Fruit fly (Drosophila melanogaster) whole organism, embryonic: Measurements from ENCODE around the gene Apoltp.

Experiments
- Atf6 ChIP-seq: fragments of 200-800 bp; sonication (Bioruptor generic); IDR thresholded peaks from 2 replicates; pipeline ENCODE4 v1.3.6; 2022; ENCODE audit warnings: missing biosample characterization, missing genetic modification characterization
- CG10462 ChIP-seq: fragments of 200-800 bp; sonication (Bioruptor generic); optimal IDR thresholded peaks from 2 replicates; lab custom pipeline; 2016; ENCODE audit warnings: missing biosample characterization, missing genetic modification characterization
- CG11560 ChIP-seq: fragments of 200-800 bp; sonication (Bioruptor generic); IDR thresholded peaks from 3 replicates; pipeline ENCODE4 v1.3.6; 2022; ENCODE audit warnings: missing biosample characterization, missing genetic modification characterization
- CG15011 ChIP-seq: fragments of 200-800 bp; sonication (Bioruptor generic); optimal IDR thresholded peaks from 3 replicates; lab custom pipeline; 2018; ENCODE audit warnings: missing biosample characterization, mild to moderate bottlenecking, missing genetic modification characterization
- CG17568 ChIP-seq: fragments of 200-800 bp; sonication (Bioruptor generic); optimal IDR thresholded peaks from 2 replicates; lab custom pipeline; 2018; ENCODE audit warnings: missing biosample characterization, mild to moderate bottlenecking, missing genetic modification characterization, moderate library complexity
- CG18619 ChIP-seq: fragments of 200-800 bp; sonication (Bioruptor generic); optimal IDR thresholded peaks from 3 replicates; lab custom pipeline; 2017; ENCODE audit warnings: missing biosample characterization, mild to moderate bottlenecking, missing genetic modification characterization
- CG42726 ChIP-seq: fragments of 200-800 bp; sonication (Bioruptor generic); IDR thresholded peaks from 2 replicates; pipeline ENCODE4 v1.3.6; 2022; ENCODE audit warnings: missing biosample characterization, missing genetic modification characterization; ENCODE audit not compliant: partially characterized antibody
- CG4820 ChIP-seq: fragments of 200-800 bp; sonication (Bioruptor generic); optimal IDR thresholded peaks from 3 replicates; lab custom pipeline; 2016; ENCODE audit warnings: missing biosample characterization, missing genetic modification characterization
- CG7839 ChIP-seq: fragments of 200-800 bp; sonication (Bioruptor generic); optimal IDR thresholded peaks from 3 replicates; lab custom pipeline; 2018; ENCODE audit warnings: missing biosample characterization, mild to moderate bottlenecking, missing genetic modification characterization, moderate library complexity
- CG8089 ChIP-seq: fragments of 200-800 bp; sonication (Bioruptor generic); optimal IDR thresholded peaks from 3 replicates; lab custom pipeline; 2016; ENCODE audit warnings: missing biosample characterization, missing genetic modification characterization
- CG9215 ChIP-seq: fragments of 200-800 bp; sonication (Bioruptor generic); IDR thresholded peaks from 2 replicates; pipeline ENCODE4 v1.3.6; 2022; ENCODE audit warnings: missing biosample characterization, missing genetic modification characterization
- CG9932 ChIP-seq: fragments of 200-800 bp; sonication (Bioruptor generic); IDR thresholded peaks from 2 replicates; pipeline ENCODE4 v1.3.6; 2022; ENCODE audit warnings: missing biosample characterization, missing genetic modification characterization
- Dek ChIP-seq: fragments of 200-800 bp; sonication (Bioruptor generic); optimal IDR thresholded peaks from 3 replicates; lab custom pipeline; 2019; ENCODE audit warnings: missing biosample characterization, mild to moderate bottlenecking, missing genetic modification characterization, moderate library complexity
- Dip2 ChIP-seq: fragments of 200-800 bp; sonication (Bioruptor generic); IDR thresholded peaks from 2 replicates; pipeline ENCODE4 v1.3.6; 2022; ENCODE audit warnings: missing biosample characterization, missing genetic modification characterization
- E2f2 ChIP-seq: fragments of 200-800 bp; sonication (Bioruptor generic); IDR thresholded peaks from 2 replicates; pipeline ENCODE4 v1.3.6; 2022; ENCODE audit warnings: missing biosample characterization, missing genetic modification characterization
- Ets97D ChIP-seq: fragments of 200-800 bp; sonication (Bioruptor generic); optimal IDR thresholded peaks from 3 replicates; lab custom pipeline; 2016; ENCODE audit warnings: missing biosample characterization, missing genetic modification characterization
- Fer2 ChIP-seq: fragments of 200-800 bp; sonication (Bioruptor generic); optimal IDR thresholded peaks from 2 replicates; lab custom pipeline; 2018; ENCODE audit warnings: missing biosample characterization, mild to moderate bottlenecking, missing genetic modification characterization, moderate library complexity
- HLHmδ ChIP-seq: fragments of 200-800 bp; sonication (Bioruptor generic); optimal IDR thresholded peaks from 2 replicates; lab custom pipeline; 2018; ENCODE audit warnings: missing biosample characterization, mild to moderate bottlenecking, missing genetic modification characterization, moderate library complexity
- HmgD ChIP-seq: fragments of 200-800 bp; sonication (Bioruptor generic); optimal IDR thresholded peaks from 3 replicates; lab custom pipeline; 2016; ENCODE audit warnings: missing biosample characterization, missing genetic modification characterization
- HmgZ ChIP-seq: fragments of 200-800 bp; sonication (Bioruptor generic); optimal IDR thresholded peaks from 2 replicates; lab custom pipeline; 2018; ENCODE audit warnings: missing biosample characterization, mild to moderate bottlenecking, missing genetic modification characterization
- Hr39 ChIP-seq: fragments of >200 bp; optimal IDR thresholded peaks from 2 replicates; lab custom pipeline; 2017
- Jarid2 ChIP-seq: fragments of 200-800 bp; sonication (Bioruptor generic); optimal IDR thresholded peaks from 3 replicates; lab custom pipeline; 2017; ENCODE audit warnings: mild to moderate bottlenecking, missing biosample characterization, missing genetic modification reagents, missing genetic modification characterization
- MESR4 ChIP-seq: fragments of 200-800 bp; sonication (Bioruptor generic); optimal IDR thresholded peaks from 2 replicates; lab custom pipeline; 2018; ENCODE audit warnings: missing biosample characterization, mild to moderate bottlenecking, missing genetic modification characterization, moderate library complexity
- Nf-YA ChIP-seq: fragments of 200-800 bp; sonication (Bioruptor generic); IDR thresholded peaks from 2 replicates; pipeline ENCODE4 v1.3.6; 2022; ENCODE audit warnings: missing biosample characterization, missing genetic modification characterization
- ab ChIP-seq: fragments of 200-800 bp; sonication (Bioruptor generic); optimal IDR thresholded peaks from 2 replicates; lab custom pipeline; 2016; ENCODE audit warnings: missing biosample characterization, missing genetic modification characterization
- aop ChIP-seq: fragments of 200-800 bp; sonication (Bioruptor generic); IDR thresholded peaks from 2 replicates; pipeline ENCODE4 v1.3.6; 2022; ENCODE audit warnings: missing biosample characterization, missing genetic modification characterization
- bbx ChIP-seq: fragments of 200-800 bp; sonication (Bioruptor generic); IDR thresholded peaks from 2 replicates; pipeline ENCODE4 v1.3.6; 2022; ENCODE audit warnings: missing biosample characterization, missing genetic modification characterization; ENCODE audit not compliant: partially characterized antibody
- bowl ChIP-seq: fragments of 200-800 bp; sonication (Bioruptor generic); IDR thresholded peaks from 2 replicates; pipeline ENCODE4 v1.3.6; 2022; ENCODE audit warnings: missing biosample characterization, missing genetic modification characterization
- bsh ChIP-seq, 2 experiments: fragments of 200-800 bp; sonication (Bioruptor generic); optimal IDR thresholded peaks; 2 replicates each; lab custom pipeline; 2017 to 2018; ENCODE audit warnings: mild to moderate bottlenecking in 2 of 2, missing biosample characterization in 2 of 2, missing genetic modification characterization in 2 of 2, moderate library complexity in 1 of 2
- caup ChIP-seq: fragments of 200-800 bp; sonication (Bioruptor generic); optimal IDR thresholded peaks from 3 replicates; lab custom pipeline; 2017; ENCODE audit warnings: missing biosample characterization, mild to moderate bottlenecking, missing genetic modification characterization, moderate library complexity; ENCODE audit not compliant: severe bottlenecking
- crp ChIP-seq, 2 experiments: fragments of 200-800 bp; sonication (Bioruptor generic); optimal IDR thresholded peaks; 2 replicates in 1 of 2; 3 replicates in 1 of 2; lab custom pipeline; 2017; ENCODE audit warnings: missing biosample characterization in 2 of 2, missing genetic modification characterization in 2 of 2, mild to moderate bottlenecking in 1 of 2, moderate library complexity in 1 of 2
- esg ChIP-seq: fragments of 200-800 bp; sonication (Bioruptor generic); conservative IDR thresholded peaks from 2 replicates; pipeline ENCODE4 v1.3.6; 2022; ENCODE audit warnings: missing biosample characterization, missing genetic modification characterization
- jumu ChIP-seq: fragments of 200-800 bp; sonication (Bioruptor generic); optimal IDR thresholded peaks from 3 replicates; lab custom pipeline; 2016; ENCODE audit warnings: missing biosample characterization, missing genetic modification characterization
- lab ChIP-seq: fragments of 200-800 bp; sonication (Bioruptor generic); optimal IDR thresholded peaks from 3 replicates; lab custom pipeline; 2017; ENCODE audit warnings: missing biosample characterization, missing genetic modification characterization, mild to moderate bottlenecking, moderate library complexity, missing genetic modification reagents
- lmd ChIP-seq: fragments of 200-800 bp; sonication (Bioruptor generic); IDR thresholded peaks from 2 replicates; pipeline ENCODE4 v1.3.6; 2022; ENCODE audit warnings: missing biosample characterization, missing genetic modification characterization
- mld ChIP-seq: fragments of 200-800 bp; sonication (Bioruptor generic); IDR thresholded peaks from 3 replicates; pipeline ENCODE4 v1.3.6; 2022; ENCODE audit warnings: missing biosample characterization, missing genetic modification characterization; ENCODE audit not compliant: partially characterized antibody
- nmo ChIP-seq: fragments of 200-800 bp; sonication (Bioruptor generic); optimal IDR thresholded peaks from 2 replicates; lab custom pipeline; 2018; ENCODE audit warnings: missing biosample characterization, mild to moderate bottlenecking, missing genetic modification characterization, moderate library complexity
- nom ChIP-seq: fragments of 200-800 bp; sonication (Bioruptor generic); optimal IDR thresholded peaks from 2 replicates; lab custom pipeline; 2017; ENCODE audit warnings: missing biosample characterization, missing genetic modification characterization, mild to moderate bottlenecking, moderate library complexity, missing genetic modification reagents
- org-1 ChIP-seq: fragments of 200-800 bp; sonication (Bioruptor generic); optimal IDR thresholded peaks from 2 replicates; lab custom pipeline; 2017; ENCODE audit warnings: missing biosample characterization, missing genetic modification characterization
- ranshi ChIP-seq: fragments of 200-800 bp; sonication (Bioruptor generic); IDR thresholded peaks from 2 replicates; pipeline ENCODE4 v1.3.6; 2022; ENCODE audit warnings: missing biosample characterization, missing genetic modification characterization
- row ChIP-seq: fragments of 200-800 bp; sonication (Bioruptor generic); IDR thresholded peaks from 3 replicates; pipeline ENCODE4 v1.3.6; 2022; ENCODE audit warnings: missing biosample characterization, missing genetic modification characterization
- sc ChIP-seq, 3 experiments: fragments of >200 bp in 2 of 3; fragments of 200-800 bp in 1 of 3; sonication (Bioruptor generic) in 1 of 3; optimal IDR thresholded peaks; 2 replicates in 2 of 3; 3 replicates in 1 of 3; lab custom pipeline; 2017; ENCODE audit warnings: mild to moderate bottlenecking in 1 of 3, missing biosample characterization in 1 of 3, missing genetic modification characterization in 1 of 3, missing genetic modification reagents in 1 of 3
- seq ChIP-seq: fragments of 200-800 bp; sonication (Bioruptor generic); IDR thresholded peaks from 2 replicates; pipeline ENCODE4 v1.3.6; 2022; ENCODE audit warnings: missing biosample characterization, missing genetic modification characterization
- sr ChIP-seq: fragments of 200-800 bp; sonication (Bioruptor generic); IDR thresholded peaks from 3 replicates; pipeline ENCODE4 v1.3.6; 2022; ENCODE audit warnings: missing biosample characterization, missing genetic modification characterization
- stc ChIP-seq: fragments of 200-800 bp; sonication (Bioruptor generic); IDR thresholded peaks from 2 replicates; pipeline ENCODE4 v1.3.6; 2022; ENCODE audit warnings: missing biosample characterization, missing genetic modification characterization
- trh ChIP-seq: fragments of 200-800 bp; sonication (Bioruptor generic); optimal IDR thresholded peaks from 2 replicates; lab custom pipeline; 2016; ENCODE audit warnings: missing biosample characterization, missing genetic modification characterization
- ttk ChIP-seq: fragments of 200-800 bp; sonication (Bioruptor generic); IDR thresholded peaks from 2 replicates; pipeline ENCODE4 v2.1.2; 2022; ENCODE audit warnings: missing biosample characterization, missing genetic modification characterization
- tup ChIP-seq: fragments of 200-800 bp; sonication (Bioruptor generic); optimal IDR thresholded peaks from 2 replicates; lab custom pipeline; 2016; ENCODE audit warnings: missing biosample characterization, mild to moderate bottlenecking, missing genetic modification characterization, moderate library complexity
- unc-4 ChIP-seq: fragments of 200-800 bp; sonication (Bioruptor generic); IDR thresholded peaks from 2 replicates; pipeline ENCODE4 v1.3.6; 2022; ENCODE audit warnings: missing biosample characterization, missing genetic modification characterization; ENCODE audit not compliant: partially characterized antibody
- zfh1 ChIP-seq: fragments of 200-800 bp; sonication (Bioruptor generic); IDR thresholded peaks from 3 replicates; pipeline ENCODE4 v1.3.6; 2022; ENCODE audit warnings: missing biosample characterization, missing genetic modification characterization

Apoltp gene

dm6 chr2L:9700454-9700853 is 66.5 kb downstream of the Apoltp start, which contains the start of gene pelo (continued):
- TF ChIP-seq crp (GFP tag; optimal IDR thresholded peaks at IDR 0.05; lab: Kevin White, UChicago) (peak; percentile 22 to 88), bbx (GFP tag; lab: Robert Waterston, UW) (no peak; the same call in 1 of the 2 replicates), CG9215 (GFP tag; lab: Robert Waterston, UW) (no peak; the same call in 1 of the 2 replicates), caup (GFP tag; lab: Kevin White, UChicago) (peak; percentile 69), lmd (GFP tag; lab: Robert Waterston, UW) (peak; percentile 68), Dek (tag; lab: Kevin White, UChicago) (peak; percentile 72), bsh (GFP tag; optimal IDR thresholded peaks at IDR 0.05; lab: Kevin White, UChicago) (peak in 1 of 2 experiments; percentile 67), org-1 (peak; percentile 10), CG4820 (peak; percentile 46), nom (peak; percentile 34), zfh1 (GFP tag; lab: Robert Waterston, UW) (peak; percentile 76; the same call in 2 of the 3 replicates), row (GFP tag; lab: Robert Waterston, UW) (peak; percentile 94), sr (GFP tag; lab: Robert Waterston, UW) (no peak), CG10462 (no peak), mld (GFP tag; lab: Robert Waterston, UW) (no peak), CG42726 (no peak), nmo (GFP tag; lab: Kevin White, UChicago) (peak; percentile 77), CG18619 (peak; percentile 56), CG7839 (tag; lab: Kevin White, UChicago) (peak; percentile 70), trh (GFP tag; lab: Kevin White, UChicago) (peak; percentile 13), bowl (GFP tag; lab: Robert Waterston, UW) (no peak), sc (optimal IDR thresholded peaks at IDR 0.05; lab: Kevin White, UChicago) (no peak), sc (GFP tag; optimal IDR thresholded peaks at IDR 0.05; lab: Kevin White, UChicago) (peak; percentile 21), HLHmδ (GFP tag; lab: Kevin White, UChicago) (no peak), unc-4 (GFP tag; lab: Robert Waterston, UW) (no peak), stc (0 out of 2 replicates have a peak, but pooled peaks have one; percentile 12), HmgD (GFP tag; lab: Kevin White, UChicago) (no peak), CG9932 (GFP tag; lab: Robert Waterston, UW) (peak; percentile 62), seq (GFP tag; lab: Robert Waterston, UW) (peak; percentile 48; the same call in 1 of the 2 replicates), aop (GFP tag; lab: Robert Waterston, UW) (no peak), Atf6 (GFP tag; lab: Robert Waterston, UW) (peak; percentile 67), CG11560 (tag; lab: Robert Waterston, UW) (no peak), jumu (GFP tag; lab: Kevin White, UChicago) (no peak), CG17568 (GFP tag; lab: Kevin White, UChicago) (peak; percentile 28), Jarid2 (GFP tag; lab: Kevin White, UChicago) (peak; percentile 40), Nf-YA (GFP tag; lab: Robert Waterston, UW) (peak; percentile 24; the same call in 1 of the 2 replicates), CG8089 (GFP tag; lab: Kevin White, UChicago) (no peak), esg (GFP tag; lab: Robert Waterston, UW) (peak; percentile 54), tup (GFP tag; lab: Kevin White, UChicago) (peak; percentile 39), Ets97D (GFP tag; lab: Kevin White, UChicago) (peak; percentile 73), ab (GFP tag; lab: Kevin White, UChicago) (no peak), Dip2 (GFP tag; lab: Robert Waterston, UW) (no peak), E2f2 (GFP tag; lab: Robert Waterston, UW) (0 out of 2 replicates have a peak, but pooled peaks have one; percentile 38), ranshi (GFP tag; lab: Robert Waterston, UW) (0 out of 2 replicates have a peak, but pooled peaks have one; percentile 36), Fer2 (tag; lab: Kevin White, UChicago) (peak; percentile 54), lab (peak; percentile 81), HmgZ (tag; lab: Kevin White, UChicago) (peak; percentile 86), ttk (GFP tag; lab: Robert Waterston, UW) (peak; percentile 54; the same call in 1 of the 2 replicates), MESR4 (GFP tag; lab: Kevin White, UChicago) (no peak), Hr39 (lab: Kevin White, UChicago) (no peak), CG15011 (peak; percentile 43)
